Worm (Caenorhabditis elegans) whole organism, L4 larva: Measurements from ENCODE around the gene cut-2.

Source experiments
- F10B5.3 ChIP-seq: sonication (generic microtip); optimal IDR thresholded peaks from 2 replicates; lab custom pipeline; 2016; ENCODE audit warnings: mild to moderate bottlenecking, missing genetic modification characterization, missing compliant biosample characterization
- F49E8.2 ChIP-seq: sonication (generic microtip); optimal IDR thresholded peaks from 2 replicates; lab custom pipeline; 2016; ENCODE audit warnings: missing compliant biosample characterization, mild to moderate bottlenecking, missing genetic modification characterization, borderline replicate concordance
- T20F7.1 ChIP-seq: fragments of 200-800 bp; sonication (Bioruptor generic); optimal IDR thresholded peaks from 2 replicates; lab custom pipeline; 2018; ENCODE audit warnings: mild to moderate bottlenecking, missing genetic modification characterization, missing compliant biosample characterization
- T26A8.4 ChIP-seq: fragments of 200-800 bp; sonication (Bioruptor generic); IDR thresholded peaks from 2 replicates; pipeline ENCODE4 v1.3.6; 2022; ENCODE audit warnings: missing genetic modification characterization, missing compliant biosample characterization
- Y105C5A.15 ChIP-seq: fragments of 200-800 bp; sonication (Bioruptor generic); IDR thresholded peaks from 2 replicates; pipeline ENCODE4 v1.3.6; 2022; ENCODE audit warnings: missing genetic modification characterization, missing compliant biosample characterization
- Y48G9A.11 ChIP-seq: fragments of 200-800 bp; sonication (Bioruptor generic); IDR thresholded peaks from 2 replicates; pipeline ENCODE4 v1.3.6; 2022; ENCODE audit warnings: missing genetic modification reagents, missing genetic modification characterization, missing compliant biosample characterization
- Y75B8A.6 ChIP-seq: fragments of 200-800 bp; sonication (Bioruptor generic); IDR thresholded peaks from 2 replicates; pipeline ENCODE4 v1.3.6; 2022; ENCODE audit warnings: missing genetic modification reagents, missing genetic modification characterization, missing compliant biosample characterization
- ZK337.2 ChIP-seq: fragments of 200-800 bp; sonication (Bioruptor generic); IDR thresholded peaks from 2 replicates; pipeline ENCODE4 v1.3.6; 2022; ENCODE audit warnings: missing genetic modification reagents, missing genetic modification characterization, missing compliant biosample characterization
- ZK546.5 ChIP-seq, 2 experiments: sonication (generic microtip); optimal IDR thresholded peaks; 2 replicates each; lab custom pipeline; 2017; ENCODE audit warnings: missing biosample characterization in 2 of 2, missing genetic modification characterization in 2 of 2
- ceh-32 ChIP-seq: sonication (generic microtip); optimal IDR thresholded peaks from 2 replicates; lab custom pipeline; 2016; ENCODE audit warnings: mild to moderate bottlenecking, missing genetic modification characterization, missing compliant biosample characterization; ENCODE audit not compliant: poor library complexity
- ceh-44 ChIP-seq: fragments of 200-800 bp; sonication (Bioruptor generic); IDR thresholded peaks from 2 replicates; pipeline ENCODE4 v1.3.6; 2022; ENCODE audit warnings: missing genetic modification reagents, missing genetic modification characterization, missing compliant biosample characterization
- ceh-62 ChIP-seq: sonication (generic microtip); optimal IDR thresholded peaks from 2 replicates; lab custom pipeline; 2017; ENCODE audit warnings: missing biosample characterization, missing genetic modification characterization
- ces-1 ChIP-seq: fragments of 150-350 bp; sonication (generic microtip); optimal IDR thresholded peaks from 4 replicates; lab custom pipeline; 2014; ENCODE audit warnings: missing biosample characterization, missing genetic modification reagents, missing genetic modification characterization
- daf-16 ChIP-seq, 3 experiments: sonication (generic microtip); optimal IDR thresholded peaks; 2 replicates each; lab custom pipeline; 2016 to 2017; ENCODE audit warnings: missing genetic modification characterization in 3 of 3, missing genetic modification reagents in 3 of 3, mild to moderate bottlenecking in 2 of 3, missing compliant biosample characterization in 2 of 3, missing biosample characterization in 1 of 3, moderate library complexity in 1 of 3
- dpl-1 ChIP-seq: fragments of 150-350 bp; optimal IDR thresholded peaks from 2 replicates; lab custom pipeline; 2014; ENCODE audit warnings: missing biosample characterization, missing genetic modification reagents, missing genetic modification characterization
- dve-1 ChIP-seq: sonication (generic microtip); optimal IDR thresholded peaks from 2 replicates; lab custom pipeline; 2017; ENCODE audit warnings: antibody characterized with exemption, mild to moderate bottlenecking, missing genetic modification characterization, missing compliant biosample characterization; ENCODE audit not compliant: insufficient read depth
- egl-27 ChIP-seq: sonication (generic microtip); optimal IDR thresholded peaks from 3 replicates; lab custom pipeline; 2017; ENCODE audit warnings: missing biosample characterization, missing genetic modification reagents, missing genetic modification characterization
- egl-43 ChIP-seq: fragments of 200-800 bp; sonication (Bioruptor generic); IDR thresholded peaks from 2 replicates; pipeline ENCODE4 v1.3.6; 2022; ENCODE audit warnings: missing genetic modification reagents, missing genetic modification characterization, missing compliant biosample characterization
- fos-1 ChIP-seq: fragments of 150-350 bp; optimal IDR thresholded peaks from 2 replicates; lab custom pipeline; 2014; ENCODE audit warnings: missing biosample characterization, missing genetic modification characterization
- hlh-11 ChIP-seq: fragments of 200-800 bp; sonication (Bioruptor generic); optimal IDR thresholded peaks from 2 replicates; lab custom pipeline; 2018; ENCODE audit warnings: mild to moderate bottlenecking, missing genetic modification characterization, missing compliant biosample characterization
- hmg-1.1 ChIP-seq: fragments of 200-800 bp; sonication (Bioruptor generic); IDR thresholded peaks from 2 replicates; pipeline ENCODE4 v1.3.6; 2022; ENCODE audit warnings: missing genetic modification reagents, missing genetic modification characterization, missing compliant biosample characterization
- jun-1 ChIP-seq: fragments of 150-350 bp; optimal IDR thresholded peaks from 2 replicates; lab custom pipeline; 2014; ENCODE audit warnings: missing biosample characterization, missing genetic modification reagents, missing genetic modification characterization
- lin-1 ChIP-seq: fragments of 200-800 bp; sonication (Bioruptor generic); IDR thresholded peaks from 2 replicates; pipeline ENCODE4 v1.3.6; 2022; ENCODE audit warnings: missing genetic modification reagents, missing genetic modification characterization, missing compliant biosample characterization
- lin-13 ChIP-seq: fragments of 150-350 bp; optimal IDR thresholded peaks from 2 replicates; lab custom pipeline; 2014; ENCODE audit warnings: missing biosample characterization, missing genetic modification reagents, missing genetic modification characterization
- lin-29 ChIP-seq: fragments of 200-800 bp; sonication (Bioruptor generic); IDR thresholded peaks from 2 replicates; pipeline ENCODE4 v1.3.6; 2022; ENCODE audit warnings: missing genetic modification reagents, missing genetic modification characterization, missing compliant biosample characterization
- lin-39 ChIP-seq: fragments of 150-350 bp; optimal IDR thresholded peaks from 2 replicates; lab custom pipeline; 2014; ENCODE audit warnings: missing biosample characterization, missing genetic modification reagents, missing genetic modification characterization
- madf-5 ChIP-seq, 2 experiments: fragments of 200-800 bp; sonication (Bioruptor generic); IDR thresholded peaks; 2 replicates each; pipeline ENCODE4 v1.3.6; 2022; ENCODE audit warnings: missing compliant biosample characterization in 2 of 2, missing genetic modification characterization in 2 of 2
- madf-9 ChIP-seq: fragments of 200-800 bp; sonication (Bioruptor generic); conservative IDR thresholded peaks from 2 replicates; pipeline ENCODE4 v1.3.6; 2022; ENCODE audit warnings: missing genetic modification reagents, missing genetic modification characterization, missing compliant biosample characterization
- mdl-1 ChIP-seq, 2 experiments: fragments of 150-350 bp in 1 of 2; sonication (generic microtip) in 1 of 2; optimal IDR thresholded peaks; 2 replicates each; lab custom pipeline; 2014 to 2017; ENCODE audit warnings: missing biosample characterization in 2 of 2, missing genetic modification characterization in 2 of 2
- mes-2 ChIP-seq: sonication (generic microtip); optimal IDR thresholded peaks from 2 replicates; lab custom pipeline; 2016; ENCODE audit warnings: missing genotype, mild to moderate bottlenecking, missing genetic modification characterization, missing compliant biosample characterization; ENCODE audit not compliant: poor library complexity, severe bottlenecking
- nhr-10 ChIP-seq: fragments of 150-350 bp; optimal IDR thresholded peaks from 2 replicates; lab custom pipeline; 2014; ENCODE audit warnings: missing biosample characterization, missing genetic modification characterization
- nhr-25 ChIP-seq: sonication (generic microtip); optimal IDR thresholded peaks from 2 replicates; lab custom pipeline; 2017; ENCODE audit warnings: missing genetic modification characterization, mild to moderate bottlenecking, missing compliant biosample characterization, antibody characterized with exemption, moderate library complexity, borderline replicate concordance; ENCODE audit not compliant: insufficient read depth
- nhr-28 ChIP-seq: fragments of 150-350 bp; optimal IDR thresholded peaks from 2 replicates; lab custom pipeline; 2014; ENCODE audit warnings: missing biosample characterization, missing genetic modification characterization
- nhr-48 ChIP-seq: sonication (generic microtip); optimal IDR thresholded peaks from 2 replicates; lab custom pipeline; 2016; ENCODE audit warnings: mild to moderate bottlenecking, missing genetic modification characterization, missing compliant biosample characterization
- nhr-6 ChIP-seq: fragments of 150-350 bp; optimal IDR thresholded peaks from 2 replicates; lab custom pipeline; 2014; ENCODE audit warnings: missing biosample characterization, missing genetic modification characterization
- pqm-1 ChIP-seq: sonication (generic microtip); optimal IDR thresholded peaks from 2 replicates; lab custom pipeline; 2017; ENCODE audit warnings: missing biosample characterization, missing genetic modification characterization
- rbr-2 ChIP-seq: sonication (generic microtip); optimal IDR thresholded peaks from 2 replicates; lab custom pipeline; 2016; ENCODE audit warnings: missing genotype, missing genetic modification characterization, missing compliant biosample characterization
- saeg-2 ChIP-seq: fragments of 200-800 bp; sonication (Bioruptor generic); IDR thresholded peaks from 2 replicates; pipeline ENCODE4 v1.3.6; 2022; ENCODE audit warnings: missing genetic modification reagents, missing genetic modification characterization, missing compliant biosample characterization
- sdz-12 ChIP-seq: fragments of 200-800 bp; sonication (Bioruptor generic); optimal IDR thresholded peaks from 2 replicates; lab custom pipeline; 2018; ENCODE audit warnings: mild to moderate bottlenecking, missing genetic modification characterization, missing compliant biosample characterization
- snpc-1.2 ChIP-seq: fragments of 200-800 bp; sonication (Bioruptor generic); IDR thresholded peaks from 2 replicates; pipeline ENCODE4 v1.3.6; 2022; ENCODE audit warnings: missing genetic modification reagents, missing genetic modification characterization, missing compliant biosample characterization
- snpc-4 ChIP-seq: fragments of 150-350 bp; optimal IDR thresholded peaks from 2 replicates; lab custom pipeline; 2014; ENCODE audit warnings: missing biosample characterization, missing genetic modification characterization
- spr-1 ChIP-seq: sonication (generic microtip); optimal IDR thresholded peaks from 2 replicates; lab custom pipeline; 2016; ENCODE audit warnings: mild to moderate bottlenecking, missing genetic modification characterization, missing compliant biosample characterization
- spr-3 ChIP-seq: fragments of 200-800 bp; sonication (Bioruptor generic); optimal IDR thresholded peaks from 2 replicates; lab custom pipeline; 2018; ENCODE audit warnings: mild to moderate bottlenecking, missing genetic modification characterization, missing compliant biosample characterization
- tag-97 ChIP-seq: fragments of 200-800 bp; sonication (Bioruptor generic); IDR thresholded peaks from 2 replicates; pipeline ENCODE4 v1.3.6; 2022; ENCODE audit warnings: missing genetic modification characterization, missing compliant biosample characterization
- unc-130 ChIP-seq: sonication (generic microtip); optimal IDR thresholded peaks from 2 replicates; lab custom pipeline; 2016; ENCODE audit warnings: missing genetic modification reagents, missing genetic modification characterization, missing compliant biosample characterization
- vab-7 ChIP-seq: fragments of 200-800 bp; sonication (Bioruptor generic); IDR thresholded peaks from 2 replicates; pipeline ENCODE4 v1.3.6; 2022; ENCODE audit warnings: missing genetic modification reagents, missing genetic modification characterization, missing compliant biosample characterization
- zfp-2 ChIP-seq: sonication (generic microtip); optimal IDR thresholded peaks from 2 replicates; lab custom pipeline; 2016; ENCODE audit warnings: mild to moderate bottlenecking, missing genetic modification characterization, missing compliant biosample characterization
- zip-11 ChIP-seq: fragments of 200-800 bp; sonication (Bioruptor generic); IDR thresholded peaks from 2 replicates; pipeline ENCODE4 v1.3.6; 2022; ENCODE audit warnings: missing genetic modification characterization, missing compliant biosample characterization

The cut-2 gene

DNA sequence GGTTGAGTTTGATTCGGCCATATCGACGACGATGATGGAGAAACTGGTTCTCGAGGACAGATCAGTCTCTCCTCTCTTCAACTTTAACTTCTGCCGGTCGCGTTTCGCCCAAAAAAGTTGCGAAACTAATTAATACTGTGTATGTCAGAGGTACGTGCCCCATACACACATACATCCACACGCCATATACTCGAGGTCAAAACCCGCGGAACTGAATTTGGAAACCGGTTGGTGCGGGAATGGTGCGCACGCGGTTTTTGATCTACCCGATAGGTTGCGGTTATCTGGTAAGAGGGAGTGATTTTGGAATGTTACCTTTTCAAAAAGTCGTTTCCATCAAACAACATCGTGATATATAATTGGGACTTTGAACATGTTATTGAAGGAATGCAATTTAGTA is 34.6 kb upstream of the cut-2 start, which contains the start of gene ifbp-1 (continued):
- TF ChIP-seq lin-1 (GFP tag; lab: Robert Waterston, UW), result no peak
- TF ChIP-seq madf-9 (GFP tag; lab: Robert Waterston, UW), result 0 out of 2 replicates have a peak, but pooled peaks have one; percentile 10
- TF ChIP-seq zfp-2 (tag; lab: Kevin White, UChicago), result no peak
- no peak for TF ChIP-seq tag-97 (GFP tag; lab: Robert Waterston, UW)
- no peak for TF ChIP-seq lin-13 (GFP tag; lab: Kevin White, UChicago)
- TF ChIP-seq mdl-1 (tag; optimal IDR thresholded peaks at IDR 0.05; lab: Kevin White, UChicago), result peak in 1 of 2 experiments; percentile 76
- TF ChIP-seq F10B5.3 (tag; lab: Kevin White, UChicago), result no peak
- TF ChIP-seq egl-27 (tag; lab: Kevin White, UChicago), result no peak
- TF ChIP-seq rbr-2 (tag; lab: Kevin White, UChicago), result no peak
- TF ChIP-seq Y105C5A.15 (GFP tag; lab: Robert Waterston, UW), result no peak
- no peak for TF ChIP-seq spr-3 (GFP tag; lab: Kevin White, UChicago)
- no peak for TF ChIP-seq ZK337.2 (GFP tag; lab: Robert Waterston, UW)
- TF ChIP-seq egl-43 (GFP tag; lab: Robert Waterston, UW), result no peak
- TF ChIP-seq T26A8.4 (GFP tag; lab: Robert Waterston, UW), result no peak
- TF ChIP-seq hmg-1.1 (GFP tag; lab: Robert Waterston, UW), result no peak
- TF ChIP-seq nhr-25 (tag; lab: Kevin White, UChicago), result peak; percentile 79

DNA sequence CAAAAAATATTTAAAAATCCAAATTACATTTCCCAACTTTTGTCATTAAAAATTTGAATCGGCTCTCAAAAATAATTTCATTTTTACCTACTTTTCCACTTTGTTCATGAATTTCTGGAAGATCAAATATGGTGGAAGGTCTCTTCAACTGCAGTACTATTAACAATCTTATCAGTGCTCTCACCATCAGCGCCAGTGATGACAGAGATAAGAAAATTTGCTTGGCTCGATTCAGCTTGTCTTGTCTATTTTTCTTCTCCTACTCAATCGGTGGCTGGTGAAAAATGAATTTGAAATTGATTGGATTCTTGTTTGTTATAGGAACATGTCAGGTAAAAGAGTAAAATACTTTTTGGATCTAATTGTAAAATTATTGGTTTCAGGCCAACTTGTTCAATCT is 33.8 kb upstream of the cut-2 start, which contains the start of gene cpz-2:
cpz-2 (plus strand) TSS at position 210 of the 400 bp plus-strand sequence.
- TF ChIP-seq F49E8.2 (tag; lab: Kevin White, UChicago) (no peak), nhr-48 (tag; lab: Kevin White, UChicago) (no peak), nhr-28 (peak; percentile 38), F10B5.3 (tag; lab: Kevin White, UChicago) (no peak), snpc-1.2 (GFP tag; lab: Robert Waterston, UW) (no peak), jun-1 (tag; lab: Kevin White, UChicago) (no peak), ceh-44 (GFP tag; lab: Robert Waterston, UW) (no peak), hlh-11 (tag; lab: Kevin White, UChicago) (peak; percentile 24), sdz-12 (GFP tag; lab: Kevin White, UChicago) (no peak), Y48G9A.11 (no peak), madf-5 (GFP tag; IDR thresholded peaks at IDR 0.05; lab: Robert Waterston, UW) (no peak), ceh-62 (no peak), mes-2 (tag; lab: Kevin White, UChicago) (no peak), ceh-32 (no peak), zip-11 (GFP tag; lab: Robert Waterston, UW) (no peak), snpc-4 (tag; lab: Kevin White, UChicago) (no peak), pqm-1 (tag; lab: Kevin White, UChicago) (peak; percentile 60), lin-39 (tag; lab: Kevin White, UChicago) (no peak), mdl-1 (tag; optimal IDR thresholded peaks at IDR 0.05; lab: Kevin White, UChicago) (no peak), ces-1 (GFP tag; lab: Kevin White, UChicago) (no peak), vab-7 (GFP tag; lab: Robert Waterston, UW) (no peak), ZK546.5 (tag; optimal IDR thresholded peaks at IDR 0.05; lab: Kevin White, UChicago) (no peak), spr-1 (tag; lab: Kevin White, UChicago) (no peak), saeg-2 (GFP tag; lab: Robert Waterston, UW) (no peak), nhr-6 (tag; lab: Kevin White, UChicago) (peak; percentile 46), nhr-10 (tag; lab: Kevin White, UChicago) (no peak), lin-13 (GFP tag; lab: Kevin White, UChicago) (no peak), Y75B8A.6 (GFP tag; lab: Robert Waterston, UW) (no peak), tag-97 (GFP tag; lab: Robert Waterston, UW) (no peak), dve-1 (tag; lab: Kevin White, UChicago) (peak; percentile 60), dpl-1 (GFP tag; lab: Kevin White, UChicago) (no peak), T20F7.1 (GFP tag; lab: Kevin White, UChicago) (no peak), daf-16 (GFP tag; optimal IDR thresholded peaks at IDR 0.05; lab: Kevin White, UChicago) (no peak), daf-16 (tag; optimal IDR thresholded peaks at IDR 0.05; lab: Kevin White, UChicago) (peak; percentile 57), fos-1 (tag; lab: Kevin White, UChicago) (no peak), lin-29 (no peak), unc-130 (GFP tag; lab: Kevin White, UChicago) (no peak)
- TF ChIP-seq, all 104 proteins: peak for 6
